Fruit fly (Drosophila melanogaster): Measurements from ENCODE around the gene zfh1.
A peak's percentile ranks its signal among the peaks of the same experiment; 100 is the strongest.

zfh1 gene

DNA sequence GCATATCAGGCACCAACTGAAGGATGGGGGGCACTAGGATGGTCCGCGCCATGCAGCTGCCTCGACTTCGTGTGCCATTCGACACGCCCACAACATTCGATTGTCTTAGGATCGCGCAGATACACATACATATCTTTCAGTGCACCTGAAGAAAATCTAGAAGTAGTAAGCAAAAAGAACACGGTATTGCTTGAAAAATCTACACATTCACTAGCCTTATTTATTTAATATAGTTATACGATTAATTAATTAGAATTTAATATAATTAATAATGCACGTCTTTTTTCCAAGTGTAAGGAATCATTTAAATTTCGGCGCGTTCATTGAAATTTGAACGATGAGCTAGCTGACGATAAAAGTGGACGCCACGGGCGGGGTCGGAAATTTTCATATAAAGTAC lies 31.1 kb upstream of the zfh1 start (continued):
- peak; percentile 45 for TF ChIP-seq Sox102F (GFP tag; optimal IDR thresholded peaks at IDR 0.05)
- no peak for TF ChIP-seq jigr1 (GFP tag; IDR thresholded peaks at IDR 0.05)
- TF ChIP-seq CG6272 (GFP tag; IDR thresholded peaks at IDR 0.05) = no peak
- TF ChIP-seq CG2202 (tag; optimal IDR thresholded peaks at IDR 0.05) = peak; percentile 7
- TF ChIP-seq Myb (GFP tag; optimal IDR thresholded peaks at IDR 0.05) = no peak
- peak; percentile 50 for TF ChIP-seq D19A (tag; optimal IDR thresholded peaks at IDR 0.05)
- TF ChIP-seq D19B (GFP tag; optimal IDR thresholded peaks at IDR 0.05) = no peak
- peak; percentile 41 for TF ChIP-seq Hr3 (GFP tag; optimal IDR thresholded peaks at IDR 0.05)
- peak; percentile 5 for TF ChIP-seq lab (GFP tag; optimal IDR thresholded peaks at IDR 0.05)
- TF ChIP-seq CG7556 (GFP tag; optimal IDR thresholded peaks at IDR 0.05) = peak; percentile 42
- TF ChIP-seq D (optimal IDR thresholded peaks at IDR 0.05) = no peak
- peak; percentile 50 for TF ChIP-seq D (GFP tag; optimal IDR thresholded peaks at IDR 0.05)
- TF ChIP-seq prd (optimal IDR thresholded peaks at IDR 0.05) = no peak
- peak; percentile 48; the same call in 2 of the 3 replicates for TF ChIP-seq prd (GFP tag; IDR thresholded peaks at IDR 0.05)
- no peak for TF ChIP-seq br (optimal IDR thresholded peaks at IDR 0.05)
- peak; percentile 71 for TF ChIP-seq CG10979 (tag; optimal IDR thresholded peaks at IDR 0.05)
- no peak for TF ChIP-seq CG2116 (GFP tag; optimal IDR thresholded peaks at IDR 0.05)
- TF ChIP-seq CG8765 (GFP tag; IDR thresholded peaks at IDR 0.05) = no peak
- TF ChIP-seq CG8359 (GFP tag; optimal IDR thresholded peaks at IDR 0.05; ENCODE audit: borderline replicate concordance) = no peak
- TF ChIP-seq CG10654 (GFP tag; optimal IDR thresholded peaks at IDR 0.05) = peak; percentile 30
- 0 out of 2 replicates have a peak, but pooled peaks have one; percentile 13 for TF ChIP-seq Nf-YA (GFP tag; IDR thresholded peaks at IDR 0.05)
- peak in 1 of 2 experiments; percentile 76 for TF ChIP-seq bsh (GFP tag; optimal IDR thresholded peaks at IDR 0.05)
- TF ChIP-seq pan (optimal IDR thresholded peaks at IDR 0.05) = no peak
- no peak for TF ChIP-seq pan (GFP tag; optimal IDR thresholded peaks at IDR 0.05 in 1 of 2, IDR thresholded peaks at IDR 0.05 in 1 of 2)
- TF ChIP-seq HLHmδ (GFP tag; optimal IDR thresholded peaks at IDR 0.05) = no peak
- peak; percentile 44 for TF ChIP-seq dmrt99B (tag; optimal IDR thresholded peaks at IDR 0.05)
- TF ChIP-seq CG31441 (GFP tag; IDR thresholded peaks at IDR 0.05) = peak; percentile 67
- TF ChIP-seq Oli (tag; optimal IDR thresholded peaks at IDR 0.05) = peak; percentile 46
- no peak for TF ChIP-seq peb (GFP tag; IDR thresholded peaks at IDR 0.05)
- TF ChIP-seq CG18599 (GFP tag; optimal IDR thresholded peaks at IDR 0.05) = no peak
- TF ChIP-seq gsb-n (tag; optimal IDR thresholded peaks at IDR 0.05) = peak; percentile 38
- no peak for TF ChIP-seq CG4730 (GFP tag; IDR thresholded peaks at IDR 0.05)
- TF ChIP-seq CG33557 (GFP tag; optimal IDR thresholded peaks at IDR 0.05) = peak; percentile 34
- TF ChIP-seq fu2 (GFP tag; optimal IDR thresholded peaks at IDR 0.05) = no peak
- no peak for TF ChIP-seq CG6254 (GFP tag; optimal IDR thresholded peaks at IDR 0.05)
- peak; percentile 68 for TF ChIP-seq CG12391 (tag; optimal IDR thresholded peaks at IDR 0.05)
- TF ChIP-seq CG4617 (GFP tag; optimal IDR thresholded peaks at IDR 0.05; ENCODE audit: borderline replicate concordance) = no peak
- TF ChIP-seq gce (GFP tag; IDR thresholded peaks at IDR 0.05) = 0 out of 3 replicates have a peak, but pooled peaks have one; percentile 35
- peak; percentile 45 for TF ChIP-seq CG1603 (tag; optimal IDR thresholded peaks at IDR 0.05)
- no peak for TF ChIP-seq CG18476 (GFP tag; optimal IDR thresholded peaks at IDR 0.05)
- no peak for TF ChIP-seq Dref (GFP tag; IDR thresholded peaks at IDR 0.05)
- no peak for TF ChIP-seq kay (GFP tag; optimal IDR thresholded peaks at IDR 0.05)
- peak; percentile 26 for TF ChIP-seq CG13424 (tag; optimal IDR thresholded peaks at IDR 0.05)
- TF ChIP-seq CG4820 (GFP tag; optimal IDR thresholded peaks at IDR 0.05) = peak; percentile 35
- TF ChIP-seq unpg (GFP tag; optimal IDR thresholded peaks at IDR 0.05) = peak; percentile 46
- TF ChIP-seq CG10366 (GFP tag; IDR thresholded peaks at IDR 0.05) = peak; percentile 32; the same call in 1 of the 2 replicates
- TF ChIP-seq exex (tag; optimal IDR thresholded peaks at IDR 0.05) = no peak
- no peak for TF ChIP-seq da (GFP tag; optimal IDR thresholded peaks at IDR 0.05)
- TF ChIP-seq CG18764 (GFP tag; optimal IDR thresholded peaks at IDR 0.05) = peak; percentile 8
- peak; percentile 37; the same call in 1 of the 2 replicates for TF ChIP-seq H2.0 (GFP tag; IDR thresholded peaks at IDR 0.05)
- TF ChIP-seq CG9437 (GFP tag; optimal IDR thresholded peaks at IDR 0.05) = peak; percentile 20
- peak; percentile 45 for TF ChIP-seq E2f1 (GFP tag; IDR thresholded peaks at IDR 0.05)
